Worm (Caenorhabditis elegans): ENCODE results near the gene ZK1058.9.
"Not testable (repeated sequence)": the region's sequence is repeated elsewhere in the genome, so short reads cannot be mapped to it uniquely, and the experiment has no call there.

The ZK1058.9 gene

DNA sequence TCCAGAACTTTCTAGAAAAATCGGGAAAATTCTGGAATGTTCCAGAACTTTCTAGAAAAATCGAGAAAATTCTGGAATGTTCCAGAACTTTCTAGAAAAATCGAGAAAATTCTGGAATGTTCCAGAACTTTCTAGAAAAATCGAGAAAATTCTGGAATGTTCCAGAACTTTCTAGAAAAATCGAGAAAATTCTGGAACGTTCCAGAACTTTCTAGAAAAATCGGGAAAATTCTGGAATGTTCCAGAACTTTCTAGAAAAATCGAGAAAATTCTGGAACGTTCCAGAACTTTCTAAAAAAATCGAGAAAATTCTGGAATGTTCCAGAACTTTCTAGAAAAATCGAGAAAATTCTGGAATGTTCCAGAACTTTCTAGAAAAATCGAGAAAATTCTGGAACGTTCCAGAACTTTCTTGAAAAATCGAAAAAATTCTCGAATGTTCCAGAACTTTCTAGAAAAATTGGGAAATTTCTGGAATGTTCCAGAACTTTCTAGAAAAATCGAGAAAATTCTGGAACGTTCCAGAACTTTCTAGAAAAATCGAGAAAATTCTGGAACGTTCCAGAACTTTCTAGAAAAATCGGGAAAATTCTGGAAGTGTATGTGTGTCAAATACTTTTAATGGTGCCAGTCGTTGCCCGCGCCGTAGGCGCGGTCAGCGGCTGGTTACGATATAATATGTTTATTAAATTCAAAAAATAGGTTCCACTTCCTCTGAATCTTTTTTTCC is 28.7 kb downstream of the ZK1058.9 start:
- peak; percentile 83; the same call in 1 of the 2 replicates for TF ChIP-seq lag-1 (GFP tag; IDR thresholded peaks at IDR 0.05)
- peak; percentile 83; the same call in 1 of the 2 replicates for TF ChIP-seq nfya-2 (GFP tag; IDR thresholded peaks at IDR 0.05)
- 0 out of 2 replicates have a peak, but pooled peaks have one; percentile 29 for TF ChIP-seq egl-44 (GFP tag; IDR thresholded peaks at IDR 0.05)
- TF ChIP-seq pbrm-1 (GFP tag; IDR thresholded peaks at IDR 0.05), result peak; percentile 90
- TF ChIP-seq nfyb-1 (GFP tag; IDR thresholded peaks at IDR 0.05), result peak; percentile 90
- TF ChIP-seq mcd-1 (GFP tag; IDR thresholded peaks at IDR 0.05), result 0 out of 2 replicates have a peak, but pooled peaks have one; percentile 33
- TF ChIP-seq ceh-58 (GFP tag; IDR thresholded peaks at IDR 0.05), result peak; percentile 99
- peak; percentile 90 for TF ChIP-seq B0019.2 (GFP tag; conservative IDR thresholded peaks at IDR 0.05)
- 0 out of 2 replicates have a peak, but pooled peaks have one; percentile 5 for TF ChIP-seq hmg-20 (GFP tag; IDR thresholded peaks at IDR 0.05)
- peak; percentile 69 for TF ChIP-seq lin-26 (GFP tag; IDR thresholded peaks at IDR 0.05)
- TF ChIP-seq hsf-1 (GFP tag; IDR thresholded peaks at IDR 0.05), result peak; percentile 99
- TF ChIP-seq attf-3 (GFP tag; conservative IDR thresholded peaks at IDR 0.05), result peak; percentile 28; the same call in 1 of the 2 replicates
- peak; percentile 96 for TF ChIP-seq ceh-40 (GFP tag; IDR thresholded peaks at IDR 0.05)
- TF ChIP-seq cebp-1 (GFP tag; IDR thresholded peaks at IDR 0.05), result peak; percentile 42; the same call in 1 of the 2 replicates
- TF ChIP-seq cebp-1 (tag; optimal IDR thresholded peaks at IDR 0.05), result not testable (repeated sequence)
- peak; percentile 69; the same call in 1 of the 2 replicates for TF ChIP-seq Y79H2A.3 (GFP tag; conservative IDR thresholded peaks at IDR 0.05)
- 0 out of 2 replicates have a peak, but pooled peaks have one; percentile 10 for TF ChIP-seq aptf-2 (GFP tag; conservative IDR thresholded peaks at IDR 0.05)
- TF ChIP-seq madf-3 (GFP tag; IDR thresholded peaks at IDR 0.05), result peak; percentile 96
- TF ChIP-seq rcor-1 (GFP tag; IDR thresholded peaks at IDR 0.05), result peak; percentile 95
- peak; percentile 79 for TF ChIP-seq Y53G8AR.9 (GFP tag; conservative IDR thresholded peaks at IDR 0.05)
- peak; percentile 72 for TF ChIP-seq ceh-100 (GFP tag; IDR thresholded peaks at IDR 0.05)
- peak; percentile 94 for TF ChIP-seq attf-6 (GFP tag; IDR thresholded peaks at IDR 0.05)
- TF ChIP-seq D2030.7 (GFP tag; IDR thresholded peaks at IDR 0.05), result peak; percentile 93
- TF ChIP-seq Y56A3A.18 (GFP tag; IDR thresholded peaks at IDR 0.05), result peak; percentile 94
- peak; percentile 92 for TF ChIP-seq egl-18 (GFP tag; IDR thresholded peaks at IDR 0.05)
- TF ChIP-seq hmg-1.2 (GFP tag; IDR thresholded peaks at IDR 0.05), result peak; percentile 40
- TF ChIP-seq ztf-6 (GFP tag; IDR thresholded peaks at IDR 0.05), result peak; percentile 61; the same call in 1 of the 2 replicates
- TF ChIP-seq Y67H2A.10 (GFP tag; conservative IDR thresholded peaks at IDR 0.05), result peak; percentile 73
- TF ChIP-seq Y53F4B.3 (GFP tag; IDR thresholded peaks at IDR 0.05), result peak; percentile 95
- TF ChIP-seq F33H1.4 (GFP tag; IDR thresholded peaks at IDR 0.05), result peak; percentile 39; the same call in 1 of the 2 replicates
- peak; percentile 89 for TF ChIP-seq aptf-3 (GFP tag; IDR thresholded peaks at IDR 0.05)
- TF ChIP-seq ekl-4 (GFP tag; IDR thresholded peaks at IDR 0.05), result peak; percentile 94
- TF ChIP-seq C17E4.6 (GFP tag; IDR thresholded peaks at IDR 0.05), result peak; percentile 47; the same call in 1 of the 2 replicates
- peak; percentile 64 for TF ChIP-seq madf-8 (GFP tag; conservative IDR thresholded peaks at IDR 0.05)
- peak; percentile 90; the same call in 1 of the 2 replicates for TF ChIP-seq cebp-2 (GFP tag; IDR thresholded peaks at IDR 0.05)
- TF ChIP-seq ztf-25 (GFP tag; IDR thresholded peaks at IDR 0.05), result peak; percentile 45; the same call in 1 of the 2 replicates
- TF ChIP-seq Y95B8A.8 (GFP tag; IDR thresholded peaks at IDR 0.05), result peak; percentile 95
- peak; percentile 96 for TF ChIP-seq F39B2.1 (GFP tag; IDR thresholded peaks at IDR 0.05)
- TF ChIP-seq dox-1 (GFP tag; IDR thresholded peaks at IDR 0.05), result peak; percentile 98
- peak; percentile 79; the same call in 1 of the 2 replicates for TF ChIP-seq bed-1 (GFP tag; IDR thresholded peaks at IDR 0.05)
- peak; percentile 77 for TF ChIP-seq madf-6 (GFP tag; IDR thresholded peaks at IDR 0.05)
- peak; percentile 94 for TF ChIP-seq let-526 (GFP tag; IDR thresholded peaks at IDR 0.05)
- TF ChIP-seq egrh-3 (GFP tag; IDR thresholded peaks at IDR 0.05), result peak; percentile 99
- peak; percentile 95 for TF ChIP-seq ztf-28 (GFP tag; IDR thresholded peaks at IDR 0.05)
